Worm (Caenorhabditis elegans) whole organism, L2 larva: Measurements from ENCODE around the gene F42A10.5.

Experiments
- C34F6.9 ChIP-seq: fragments of 150-350 bp; optimal IDR thresholded peaks from 2 replicates; lab custom pipeline; 2014; ENCODE audit warnings: missing biosample characterization, missing genetic modification characterization
- F13H6.1 ChIP-seq: sonication (generic microtip); optimal IDR thresholded peaks from 2 replicates; lab custom pipeline; 2016; ENCODE audit warnings: missing genetic modification characterization, missing compliant biosample characterization
- R02D3.7 ChIP-seq: fragments of 150-350 bp; optimal IDR thresholded peaks from 2 replicates; lab custom pipeline; 2014; ENCODE audit warnings: missing biosample characterization, missing genetic modification characterization
- Y55F3AM.14 ChIP-seq: fragments of 200-800 bp; sonication (Bioruptor generic); optimal IDR thresholded peaks from 2 replicates; lab custom pipeline; 2018; ENCODE audit warnings: mild to moderate bottlenecking, missing genetic modification characterization, missing compliant biosample characterization
- ZK546.5 ChIP-seq: sonication (generic microtip); optimal IDR thresholded peaks from 2 replicates; lab custom pipeline; 2017; ENCODE audit warnings: missing biosample characterization, missing genetic modification characterization
- alr-1 ChIP-seq: fragments of 150-350 bp; optimal IDR thresholded peaks from 2 replicates; lab custom pipeline; 2014; ENCODE audit warnings: missing biosample characterization, missing genetic modification characterization
- ama-1 ChIP-seq: fragments of 150-350 bp; optimal IDR thresholded peaks from 2 replicates; lab custom pipeline; 2018; ENCODE audit warnings: inconsistent platforms
- blmp-1 ChIP-seq: sonication (generic microtip); optimal IDR thresholded peaks from 2 replicates; lab custom pipeline; 2017; ENCODE audit warnings: missing genetic modification characterization, mild to moderate bottlenecking, missing compliant biosample characterization, antibody characterized with exemption, moderate library complexity; ENCODE audit not compliant: insufficient read depth
- ceh-16 ChIP-seq: fragments of 150-350 bp; optimal IDR thresholded peaks from 2 replicates; lab custom pipeline; 2014; ENCODE audit warnings: missing biosample characterization, missing genetic modification characterization
- ceh-82 ChIP-seq: fragments of 150-350 bp; optimal IDR thresholded peaks from 2 replicates; lab custom pipeline; 2014; ENCODE audit warnings: missing biosample characterization, missing genetic modification characterization
- crh-2 ChIP-seq: sonication (generic microtip); optimal IDR thresholded peaks from 2 replicates; lab custom pipeline; 2017; ENCODE audit warnings: missing biosample characterization, missing genetic modification characterization
- dmd-4 ChIP-seq: sonication (generic microtip); optimal IDR thresholded peaks from 2 replicates; lab custom pipeline; 2017; ENCODE audit warnings: missing biosample characterization, missing genetic modification characterization
- egl-27 ChIP-seq: sonication (generic microtip); optimal IDR thresholded peaks from 3 replicates; lab custom pipeline; 2017; ENCODE audit warnings: missing biosample characterization, missing genetic modification reagents, missing genetic modification characterization
- elt-1 ChIP-seq: fragments of 150-350 bp; optimal IDR thresholded peaks from 2 replicates; lab custom pipeline; 2014; ENCODE audit warnings: missing biosample characterization, missing genetic modification characterization
- elt-3 ChIP-seq: sonication (generic microtip); optimal IDR thresholded peaks from 2 replicates; lab custom pipeline; 2017; ENCODE audit warnings: missing biosample characterization, missing genetic modification characterization
- fos-1 ChIP-seq: fragments of 150-350 bp; optimal IDR thresholded peaks from 2 replicates; lab custom pipeline; 2014; ENCODE audit warnings: missing biosample characterization, missing genetic modification characterization
- gmeb-1 ChIP-seq: fragments of 150-350 bp; optimal IDR thresholded peaks from 2 replicates; lab custom pipeline; 2014; ENCODE audit warnings: missing biosample characterization, missing genetic modification characterization
- lin-11 ChIP-seq: fragments of 150-350 bp; sonication (generic microtip); optimal IDR thresholded peaks from 2 replicates; lab custom pipeline; 2014; ENCODE audit warnings: missing biosample characterization, missing genetic modification characterization, inconsistent platforms, mixed read lengths
- lin-13 ChIP-seq: fragments of 150-350 bp; optimal IDR thresholded peaks from 2 replicates; lab custom pipeline; 2014; ENCODE audit warnings: missing biosample characterization, missing genetic modification reagents, missing genetic modification characterization
- lin-39 ChIP-seq: fragments of 150-350 bp; optimal IDR thresholded peaks from 2 replicates; lab custom pipeline; 2014; ENCODE audit warnings: missing biosample characterization, missing genetic modification reagents, missing genetic modification characterization
- lsy-2 ChIP-seq, 2 experiments: fragments of 150-350 bp in 1 of 2; sonication (generic microtip) in 1 of 2; optimal IDR thresholded peaks; 2 replicates each; lab custom pipeline; 2014 to 2017; ENCODE audit warnings: missing biosample characterization in 2 of 2, missing genetic modification characterization in 2 of 2
- mab-5 ChIP-seq: fragments of 150-350 bp; optimal IDR thresholded peaks from 2 replicates; lab custom pipeline; 2014; ENCODE audit warnings: missing biosample characterization, missing genetic modification characterization
- mbf-1 ChIP-seq: sonication (generic microtip); optimal IDR thresholded peaks from 2 replicates; lab custom pipeline; 2017; ENCODE audit warnings: missing biosample characterization, missing genetic modification characterization
- mdl-1 ChIP-seq, 2 experiments: fragments of 150-350 bp in 1 of 2; sonication (generic microtip) in 1 of 2; optimal IDR thresholded peaks; 2 replicates each; lab custom pipeline; 2017; ENCODE audit warnings: missing biosample characterization in 2 of 2, missing genetic modification characterization in 2 of 2
- nhr-10 ChIP-seq: sonication (generic microtip); optimal IDR thresholded peaks from 2 replicates; lab custom pipeline; 2017; ENCODE audit warnings: missing biosample characterization, missing genetic modification characterization
- nhr-12 ChIP-seq: fragments of 150-350 bp; optimal IDR thresholded peaks from 2 replicates; lab custom pipeline; 2014; ENCODE audit warnings: missing biosample characterization, missing genetic modification characterization
- nhr-129 ChIP-seq: fragments of 150-350 bp; optimal IDR thresholded peaks from 2 replicates; lab custom pipeline; 2014; ENCODE audit warnings: missing biosample characterization, missing genetic modification characterization
- nhr-21 ChIP-seq: fragments of 150-350 bp; optimal IDR thresholded peaks from 2 replicates; lab custom pipeline; 2014; ENCODE audit warnings: missing biosample characterization, missing genetic modification characterization
- nhr-237 ChIP-seq: fragments of 150-350 bp; optimal IDR thresholded peaks from 2 replicates; lab custom pipeline; 2014; ENCODE audit warnings: missing biosample characterization, missing genetic modification characterization
- nhr-25 ChIP-seq: fragments of 150-350 bp; sonication (generic microtip); optimal IDR thresholded peaks from 3 replicates; lab custom pipeline; 2014; ENCODE audit warnings: missing biosample characterization, missing genetic modification characterization
- nhr-6 ChIP-seq: fragments of 150-350 bp; optimal IDR thresholded peaks from 2 replicates; lab custom pipeline; 2014; ENCODE audit warnings: missing biosample characterization, missing genetic modification characterization
- peb-1 ChIP-seq: fragments of 150-350 bp; optimal IDR thresholded peaks from 2 replicates; lab custom pipeline; 2014; ENCODE audit warnings: missing biosample characterization, missing genetic modification characterization
- sem-4 ChIP-seq: fragments of 150-350 bp; optimal IDR thresholded peaks from 2 replicates; lab custom pipeline; 2014; ENCODE audit warnings: missing biosample characterization, missing genetic modification reagents, missing genetic modification characterization
- skn-1 ChIP-seq: sonication (generic microtip); optimal IDR thresholded peaks from 2 replicates; lab custom pipeline; 2017; ENCODE audit warnings: missing biosample characterization, missing genetic modification characterization
- sma-3 ChIP-seq: sonication (generic microtip); optimal IDR thresholded peaks from 2 replicates; lab custom pipeline; 2016; ENCODE audit warnings: missing genetic modification reagents, missing genetic modification characterization, missing compliant biosample characterization
- sma-9 ChIP-seq, 2 experiments: fragments of 150-350 bp in 1 of 2; sonication (generic microtip) in 1 of 2; optimal IDR thresholded peaks; 2 replicates each; lab custom pipeline; 2014 to 2016; ENCODE audit warnings: missing genetic modification characterization in 2 of 2, mild to moderate bottlenecking in 1 of 2, missing biosample characterization in 1 of 2, missing compliant biosample characterization in 1 of 2, missing genetic modification reagents in 1 of 2, moderate library complexity in 1 of 2
- snpc-4 ChIP-seq: fragments of 150-350 bp; optimal IDR thresholded peaks from 2 replicates; lab custom pipeline; 2014; ENCODE audit warnings: missing biosample characterization, missing genetic modification characterization
- unc-39 ChIP-seq: fragments of 150-350 bp; optimal IDR thresholded peaks from 2 replicates; lab custom pipeline; 2014; ENCODE audit warnings: missing biosample characterization, missing genetic modification characterization
- unc-55 ChIP-seq: fragments of 150-350 bp; sonication (generic microtip); optimal IDR thresholded peaks from 3 replicates; lab custom pipeline; 2014; ENCODE audit warnings: missing biosample characterization, missing genetic modification reagents, missing genetic modification characterization
- unc-62 ChIP-seq: fragments of 150-350 bp; optimal IDR thresholded peaks from 2 replicates; lab custom pipeline; 2014; ENCODE audit warnings: missing biosample characterization, missing genetic modification reagents, missing genetic modification characterization
- zag-1 ChIP-seq: fragments of 150-350 bp; optimal IDR thresholded peaks from 2 replicates; lab custom pipeline; 2014; ENCODE audit warnings: missing biosample characterization, missing genetic modification characterization
- ztf-1 ChIP-seq: fragments of 200-800 bp; sonication (Bioruptor generic); conservative IDR thresholded peaks from 2 replicates; pipeline ENCODE4 v1.3.6; 2022; ENCODE audit warnings: missing genetic modification characterization, missing compliant biosample characterization
- ztf-11 ChIP-seq: sonication (generic microtip); optimal IDR thresholded peaks from 2 replicates; lab custom pipeline; 2017; ENCODE audit warnings: missing biosample characterization, missing genetic modification characterization
- ztf-4 ChIP-seq: fragments of 150-350 bp; optimal IDR thresholded peaks from 2 replicates; lab custom pipeline; 2014; ENCODE audit warnings: missing biosample characterization, missing genetic modification characterization

The F42A10.5 gene

ce11 chrIII:6139328-6139727, 33.9 kb downstream of the F42A10.5 start:
- TF ChIP-seq egl-27 (no peak), sma-9 (GFP tag; optimal IDR thresholded peaks at IDR 0.05; lab: Kevin White, UChicago) (peak; percentile 28), sma-9 (tag; optimal IDR thresholded peaks at IDR 0.05; lab: Kevin White, UChicago) (no peak), unc-55 (GFP tag; lab: Kevin White, UChicago) (peak; percentile 45), sma-3 (no peak), elt-3 (tag; lab: Kevin White, UChicago) (no peak), Y55F3AM.14 (GFP tag; lab: Kevin White, UChicago) (no peak), ceh-16 (tag; lab: Kevin White, UChicago) (no peak), skn-1 (tag; lab: Kevin White, UChicago) (no peak), nhr-237 (no peak), mab-5 (tag; lab: Kevin White, UChicago) (no peak), ztf-4 (no peak), fos-1 (no peak), snpc-4 (tag; lab: Kevin White, UChicago) (no peak), zag-1 (peak; percentile 9), ceh-82 (tag; lab: Kevin White, UChicago) (no peak), R02D3.7 (no peak), mdl-1 (tag; optimal IDR thresholded peaks at IDR 0.05; lab: Kevin White, UChicago) (peak in 1 of 2 experiments; percentile 18), ztf-1 (no peak), nhr-12 (no peak), elt-1 (tag; lab: Kevin White, UChicago) (no peak), alr-1 (tag; lab: Kevin White, UChicago) (no peak)

DNA sequence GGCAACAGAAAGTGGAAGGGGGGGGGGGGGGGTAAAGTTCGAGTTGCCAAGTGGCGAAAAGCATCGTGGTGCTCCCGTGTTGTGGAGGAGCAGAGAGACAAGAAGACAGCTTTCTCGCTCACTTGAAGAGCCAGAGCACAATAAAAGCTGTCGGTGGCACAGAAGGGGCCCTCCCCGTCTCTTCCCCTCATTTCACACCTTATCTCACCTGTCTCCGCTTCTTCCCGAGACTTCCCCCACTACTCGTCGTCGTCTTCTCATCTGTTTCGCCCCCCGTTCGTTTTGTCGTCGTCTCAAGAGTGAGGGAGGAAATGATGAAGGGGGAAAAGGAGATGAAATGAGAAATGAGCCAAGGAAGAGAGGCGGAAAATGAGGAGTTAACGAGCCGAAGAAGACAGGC, 34.8 kb downstream of the F42A10.5 start:
- peak; percentile 12 for TF ChIP-seq lin-13 (GFP tag; lab: Kevin White, UChicago)
- no peak for TF ChIP-seq nhr-237
- no peak for TF ChIP-seq blmp-1 (tag; lab: Kevin White, UChicago)
- TF ChIP-seq ama-1, result no peak
- no peak for TF ChIP-seq peb-1 (tag; lab: Kevin White, UChicago)
- TF ChIP-seq nhr-129 (tag; lab: Kevin White, UChicago), result peak; percentile 23
- no peak for TF ChIP-seq Y55F3AM.14 (GFP tag; lab: Kevin White, UChicago)
- TF ChIP-seq elt-1 (tag; lab: Kevin White, UChicago), result no peak
- TF ChIP-seq snpc-4 (tag; lab: Kevin White, UChicago), result no peak
- TF ChIP-seq ztf-1, result no peak
- peak in 1 of 2 experiments; percentile 18 for TF ChIP-seq lsy-2 (tag; optimal IDR thresholded peaks at IDR 0.05; lab: Kevin White, UChicago)
- peak; percentile 82 for TF ChIP-seq F13H6.1 (tag; lab: Kevin White, UChicago)
- TF ChIP-seq lin-39, result no peak
- TF ChIP-seq unc-55 (GFP tag; lab: Kevin White, UChicago), result peak; percentile 48
- no peak for TF ChIP-seq mbf-1 (tag; lab: Kevin White, UChicago)
- TF ChIP-seq sma-9 (GFP tag; optimal IDR thresholded peaks at IDR 0.05; lab: Kevin White, UChicago), result peak; percentile 13
- no peak for TF ChIP-seq sma-9 (tag; optimal IDR thresholded peaks at IDR 0.05; lab: Kevin White, UChicago)
- no peak for TF ChIP-seq crh-2 (tag; lab: Kevin White, UChicago)
- no peak for TF ChIP-seq sma-3
- peak; percentile 32 for TF ChIP-seq C34F6.9
- no peak for TF ChIP-seq sem-4 (tag; lab: Kevin White, UChicago)
- TF ChIP-seq unc-62 (GFP tag; lab: Kevin White, UChicago), result no peak

DNA sequence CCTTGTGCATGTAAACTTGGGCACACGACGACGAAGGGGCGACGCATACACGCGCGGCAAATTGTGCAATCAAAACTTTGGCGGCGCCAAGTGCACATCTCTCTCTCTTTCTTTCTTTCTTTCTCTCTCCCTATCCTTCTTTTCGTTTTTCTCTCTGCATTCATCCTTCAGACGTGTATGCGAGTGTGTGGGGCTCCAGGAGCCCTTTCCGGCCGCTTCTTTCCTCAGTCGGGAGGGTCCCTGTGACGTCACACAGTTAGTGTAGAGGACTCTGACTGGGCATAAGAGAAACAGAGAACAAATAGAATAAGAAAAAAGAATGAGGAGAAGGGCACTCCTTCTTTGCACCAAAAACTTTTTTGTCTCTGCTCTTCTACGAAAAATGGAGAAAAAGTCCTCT, 35.8 kb downstream of the F42A10.5 start:
- TF ChIP-seq nhr-12, result no peak
- peak; percentile 93 for TF ChIP-seq zag-1
- TF ChIP-seq gmeb-1 (tag; lab: Kevin White, UChicago), result no peak
- peak; percentile 31 to 79 for TF ChIP-seq lsy-2 (tag; optimal IDR thresholded peaks at IDR 0.05; lab: Kevin White, UChicago)
- TF ChIP-seq ceh-82 (tag; lab: Kevin White, UChicago), result no peak
- TF ChIP-seq nhr-237, result no peak
- TF ChIP-seq ceh-16 (tag; lab: Kevin White, UChicago), result no peak
- TF ChIP-seq elt-1 (tag; lab: Kevin White, UChicago), result no peak
- TF ChIP-seq nhr-21 (tag; lab: Kevin White, UChicago), result no peak
- TF ChIP-seq ztf-4, result peak; percentile 62
- no peak for TF ChIP-seq ama-1
- TF ChIP-seq unc-62 (GFP tag; lab: Kevin White, UChicago), result no peak
- peak; percentile 16 for TF ChIP-seq lin-11 (tag; lab: Kevin White, UChicago)
- peak; percentile 92 for TF ChIP-seq sma-9 (GFP tag; optimal IDR thresholded peaks at IDR 0.05; lab: Kevin White, UChicago)
- TF ChIP-seq sma-9 (tag; optimal IDR thresholded peaks at IDR 0.05; lab: Kevin White, UChicago), result no peak
- peak; percentile 81 for TF ChIP-seq crh-2 (tag; lab: Kevin White, UChicago)
- TF ChIP-seq R02D3.7, result no peak
- TF ChIP-seq C34F6.9, result peak; percentile 77
- TF ChIP-seq nhr-129 (tag; lab: Kevin White, UChicago), result peak; percentile 71
- TF ChIP-seq mdl-1 (tag; optimal IDR thresholded peaks at IDR 0.05; lab: Kevin White, UChicago), result peak; percentile 46 to 51
- no peak for TF ChIP-seq peb-1 (tag; lab: Kevin White, UChicago)
- peak; percentile 93 for TF ChIP-seq F13H6.1 (tag; lab: Kevin White, UChicago)
- TF ChIP-seq mab-5 (tag; lab: Kevin White, UChicago), result peak; percentile 54
- peak; percentile 87 for TF ChIP-seq sem-4 (tag; lab: Kevin White, UChicago)
- no peak for TF ChIP-seq fos-1
- TF ChIP-seq dmd-4 (tag; lab: Kevin White, UChicago), result no peak
- TF ChIP-seq snpc-4 (tag; lab: Kevin White, UChicago), result no peak
- TF ChIP-seq ztf-11, result no peak
- peak; percentile 73 for TF ChIP-seq lin-13 (GFP tag; lab: Kevin White, UChicago)
- TF ChIP-seq ztf-1, result no peak
- TF ChIP-seq ZK546.5 (tag; lab: Kevin White, UChicago), result peak; percentile 20
- TF ChIP-seq elt-3 (tag; lab: Kevin White, UChicago), result no peak
- no peak for TF ChIP-seq nhr-10 (tag; lab: Kevin White, UChicago)
- no peak for TF ChIP-seq blmp-1 (tag; lab: Kevin White, UChicago)
- TF ChIP-seq unc-39 (tag; lab: Kevin White, UChicago), result no peak
- peak; percentile 49 for TF ChIP-seq nhr-6 (tag; lab: Kevin White, UChicago)
- TF ChIP-seq nhr-25 (tag; lab: Kevin White, UChicago), result no peak
- TF ChIP-seq Y55F3AM.14 (GFP tag; lab: Kevin White, UChicago), result peak; percentile 84
- TF ChIP-seq alr-1 (tag; lab: Kevin White, UChicago), result no peak
- peak; percentile 76 for TF ChIP-seq unc-55 (GFP tag; lab: Kevin White, UChicago)
